Worm (Caenorhabditis elegans) whole organism, L1 larva: ENCODE data around the gene srh-122.

Experiments used
- grh-1 ChIP-seq: fragments of 200-800 bp; sonication (Bioruptor generic); IDR thresholded peaks from 2 replicates; pipeline ENCODE4 v1.3.6; 2022; ENCODE audit warnings: missing genetic modification reagents, missing genetic modification characterization, missing compliant biosample characterization
- jun-1 ChIP-seq: fragments of 150-350 bp; optimal IDR thresholded peaks from 2 replicates; lab custom pipeline; 2014; ENCODE audit warnings: missing biosample characterization, missing genetic modification reagents, missing genetic modification characterization
- nhr-237 ChIP-seq: fragments of 150-350 bp; optimal IDR thresholded peaks from 2 replicates; lab custom pipeline; 2014; ENCODE audit warnings: missing biosample characterization, missing genetic modification characterization

DNA sequence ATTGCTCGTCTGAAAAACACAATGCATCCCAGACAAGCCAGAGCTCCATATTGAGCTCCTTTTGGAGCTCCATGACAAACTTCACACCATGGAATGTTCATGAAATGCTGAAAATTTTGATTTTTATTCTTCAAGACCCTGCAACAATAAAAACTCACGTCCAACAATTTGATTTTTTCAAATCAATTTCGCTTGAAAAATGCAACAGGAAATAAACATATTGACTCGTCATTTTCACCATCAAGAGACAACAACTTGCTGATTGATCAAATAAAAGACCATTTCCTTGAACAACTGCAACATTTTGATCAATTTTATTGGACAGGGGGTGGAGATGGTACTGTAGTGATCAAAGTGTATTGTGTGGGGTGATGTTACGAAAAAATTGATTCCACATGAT lies 8.1 kb downstream of the srh-122 start, which contains the start of gene nhr-269:
- no peak for TF ChIP-seq grh-1 (GFP tag; lab: Robert Waterston, UW)
- no peak for TF ChIP-seq nhr-237 (tag; lab: Kevin White, UChicago)
- no peak for TF ChIP-seq jun-1 (tag; lab: Kevin White, UChicago)
